Worm (Caenorhabditis elegans) whole organism, L1 larva: ENCODE measurements around the gene ule-2.

ENCODE experiments used
- C04F5.9 ChIP-seq: sonication (generic microtip); optimal IDR thresholded peaks from 2 replicates; lab custom pipeline; 2016; ENCODE audit warnings: missing genetic modification characterization, missing compliant biosample characterization
- aha-1 ChIP-seq: fragments of 150-350 bp; optimal IDR thresholded peaks from 2 replicates; lab custom pipeline; 2014; ENCODE audit warnings: missing biosample characterization, missing genetic modification characterization
- aly-2 ChIP-seq: fragments of 150-350 bp; optimal IDR thresholded peaks from 2 replicates; lab custom pipeline; 2014; ENCODE audit warnings: missing biosample characterization, missing genetic modification characterization
- fos-1 ChIP-seq: fragments of 150-350 bp; optimal IDR thresholded peaks from 2 replicates; lab custom pipeline; 2014; ENCODE audit warnings: missing biosample characterization, missing genetic modification characterization
- hpl-2 ChIP-seq: fragments of 150-350 bp; optimal IDR thresholded peaks from 2 replicates; lab custom pipeline; 2014; ENCODE audit warnings: missing biosample characterization, missing genetic modification reagents, missing genetic modification characterization
- lin-39 ChIP-seq: fragments of 150-350 bp; optimal IDR thresholded peaks from 2 replicates; lab custom pipeline; 2014; ENCODE audit warnings: missing biosample characterization, missing genetic modification reagents, missing genetic modification characterization
- lsy-2 ChIP-seq, 2 experiments: fragments of 150-350 bp; optimal IDR thresholded peaks; 2 replicates each; lab custom pipeline; 2014; ENCODE audit warnings: missing biosample characterization in 2 of 2, missing genetic modification characterization in 2 of 2
- mdl-1 ChIP-seq, 2 experiments: fragments of 150-350 bp; optimal IDR thresholded peaks; 2 replicates each; lab custom pipeline; 2014 to 2017; ENCODE audit warnings: missing biosample characterization in 2 of 2, missing genetic modification characterization in 2 of 2, inconsistent platforms in 1 of 2
- nhr-84 ChIP-seq: sonication (generic microtip); optimal IDR thresholded peaks from 2 replicates; lab custom pipeline; 2017; ENCODE audit warnings: missing biosample characterization, missing genetic modification characterization
- sox-4 ChIP-seq: sonication (generic microtip); optimal IDR thresholded peaks from 2 replicates; lab custom pipeline; 2016; ENCODE audit warnings: missing genetic modification characterization, missing compliant biosample characterization
- unc-62 ChIP-seq: fragments of 150-350 bp; optimal IDR thresholded peaks from 2 replicates; lab custom pipeline; 2014; ENCODE audit warnings: missing biosample characterization, missing genetic modification reagents, missing genetic modification characterization
- unc-98 ChIP-seq: fragments of 200-800 bp; sonication (Bioruptor generic); IDR thresholded peaks from 2 replicates; pipeline ENCODE4 v1.3.6; 2022; ENCODE audit warnings: missing genetic modification characterization, missing compliant biosample characterization
- zip-4 ChIP-seq: fragments of 200-800 bp; sonication (Bioruptor generic); optimal IDR thresholded peaks from 2 replicates; lab custom pipeline; 2018; ENCODE audit warnings: mild to moderate bottlenecking, missing genetic modification characterization, moderate library complexity, missing compliant biosample characterization
- ztf-11 ChIP-seq, 2 experiments: sonication (generic microtip); optimal IDR thresholded peaks; 2 replicates each; lab custom pipeline; 2016 to 2017; ENCODE audit warnings: missing genetic modification characterization in 2 of 2, missing biosample characterization in 1 of 2, missing compliant biosample characterization in 1 of 2

ce11 chrIV:14658927-14659326 is 24.0 kb downstream of the ule-2 start:
- TF ChIP-seq lsy-2 (tag; optimal IDR thresholded peaks at IDR 0.05; lab: Kevin White, UChicago): no peak
- TF ChIP-seq unc-62 (GFP tag; lab: Kevin White, UChicago): no peak
- TF ChIP-seq aha-1 (tag; lab: Kevin White, UChicago): no peak
- no peak for TF ChIP-seq unc-98
- TF ChIP-seq hpl-2: no peak
- TF ChIP-seq zip-4 (GFP tag; lab: Kevin White, UChicago): no peak
- TF ChIP-seq mdl-1 (tag; optimal IDR thresholded peaks at IDR 0.05; lab: Kevin White, UChicago): no peak
- TF ChIP-seq C04F5.9 (tag; lab: Kevin White, UChicago): no peak
- no peak for TF ChIP-seq lin-39
- no peak for TF ChIP-seq nhr-84 (tag; lab: Kevin White, UChicago)
- TF ChIP-seq aly-2 (tag; lab: Kevin White, UChicago): no peak
- TF ChIP-seq sox-4 (tag; lab: Kevin White, UChicago): no peak
- TF ChIP-seq ztf-11 (tag; optimal IDR thresholded peaks at IDR 0.05; lab: Kevin White, UChicago): no peak
- TF ChIP-seq fos-1 (tag; lab: Kevin White, UChicago): no peak
